4 worm cellular contexts compared by ENCODE assay signal in genomic region chrX:5485284-5485927, ce11.
TF ChIP-seq lines count a peak whose summit lies in the region.

No protein-coding gene starts in this region.

TF ChIP-seq in whole organism, L2 larva, 48 proteins besides CTCF, POLR2A, EP300 and RAD21:
- TF ChIP-seq ztf-4 (tag; optimal IDR thresholded peaks at IDR 0.05; lab: Kevin White, UChicago) (no peak), nhr-129 (tag; optimal IDR thresholded peaks at IDR 0.05; lab: Kevin White, UChicago) (no peak), ceh-82 (tag; optimal IDR thresholded peaks at IDR 0.05; lab: Kevin White, UChicago) (no peak), C34F6.9 (tag; optimal IDR thresholded peaks at IDR 0.05; lab: Kevin White, UChicago) (peak; percentile 18), nhr-21 (tag; optimal IDR thresholded peaks at IDR 0.05; lab: Kevin White, UChicago) (peak; percentile 16), sma-9 (GFP tag; optimal IDR thresholded peaks at IDR 0.05; lab: Kevin White, UChicago) (no peak), sma-9 (tag; optimal IDR thresholded peaks at IDR 0.05; lab: Kevin White, UChicago) (no peak), sem-4 (tag; optimal IDR thresholded peaks at IDR 0.05; lab: Kevin White, UChicago) (no peak), lsy-2 (tag; optimal IDR thresholded peaks at IDR 0.05; lab: Kevin White, UChicago) (peak; percentile 2 to 25), ceh-16 (tag; optimal IDR thresholded peaks at IDR 0.05; lab: Kevin White, UChicago) (no peak)

TF ChIP-seq in whole organism, L4 larva, 104 proteins besides CTCF, POLR2A, EP300 and RAD21 (continues in another document):
- peak; percentile 10; the same call in 1 of the 2 replicates for TF ChIP-seq nhr-41 (GFP tag; IDR thresholded peaks at IDR 0.05; lab: Robert Waterston, UW)
- TF ChIP-seq arid-1 (GFP tag; conservative IDR thresholded peaks at IDR 0.05; lab: Robert Waterston, UW): 0 out of 2 replicates have a peak, but pooled peaks have one; percentile 14
- no peak for TF ChIP-seq lin-15B (tag; optimal IDR thresholded peaks at IDR 0.05; lab: Kevin White, UChicago)
- TF ChIP-seq set-16 (GFP tag; IDR thresholded peaks at IDR 0.05; lab: Robert Waterston, UW): no peak
- TF ChIP-seq Y48G9A.11 (GFP tag; IDR thresholded peaks at IDR 0.05; lab: Robert Waterston, UW): no peak
- TF ChIP-seq nhr-77 (tag; optimal IDR thresholded peaks at IDR 0.05; lab: Kevin White, UChicago): no peak
- TF ChIP-seq lim-7 (GFP tag; IDR thresholded peaks at IDR 0.05; lab: Robert Waterston, UW): peak; percentile 59
- TF ChIP-seq zip-2 (tag; optimal IDR thresholded peaks at IDR 0.05; lab: Kevin White, UChicago): no peak
- TF ChIP-seq hmg-1.1 (GFP tag; IDR thresholded peaks at IDR 0.05; lab: Robert Waterston, UW): 0 out of 2 replicates have a peak, but pooled peaks have one; percentile 8
- 0 out of 2 replicates have a peak, but pooled peaks have one; percentile 36 for TF ChIP-seq vab-7 (GFP tag; IDR thresholded peaks at IDR 0.05; lab: Robert Waterston, UW)
- peak; percentile 57 for TF ChIP-seq mes-2 (tag; optimal IDR thresholded peaks at IDR 0.05; lab: Kevin White, UChicago; ENCODE audit: poor library complexity, severe bottlenecking)
- peak; percentile 2; the same call in 1 of the 2 replicates for TF ChIP-seq ceh-44 (GFP tag; IDR thresholded peaks at IDR 0.05; lab: Robert Waterston, UW)
- TF ChIP-seq F37D6.2 (tag; optimal IDR thresholded peaks at IDR 0.05; lab: Kevin White, UChicago): peak; percentile 16
- TF ChIP-seq nhr-42 (GFP tag; IDR thresholded peaks at IDR 0.05; lab: Robert Waterston, UW): 0 out of 2 replicates have a peak, but pooled peaks have one; percentile 9
- no peak for TF ChIP-seq daf-12 (tag; optimal IDR thresholded peaks at IDR 0.05; lab: Kevin White, UChicago)
- peak; percentile 17 for TF ChIP-seq nhr-102 (tag; optimal IDR thresholded peaks at IDR 0.05; lab: Kevin White, UChicago)
- TF ChIP-seq daf-16 (GFP tag; optimal IDR thresholded peaks at IDR 0.05; lab: Kevin White, UChicago): peak in 1 of 2 experiments; percentile 52
- peak; percentile 21 for TF ChIP-seq daf-16 (tag; optimal IDR thresholded peaks at IDR 0.05; lab: Kevin White, UChicago)
- TF ChIP-seq Y105C5A.15 (GFP tag; IDR thresholded peaks at IDR 0.05; lab: Robert Waterston, UW): no peak
- no peak for TF ChIP-seq skn-1 (tag; optimal IDR thresholded peaks at IDR 0.05; lab: Kevin White, UChicago)
- peak in 1 of 2 experiments; percentile 10 for TF ChIP-seq mdl-1 (tag; optimal IDR thresholded peaks at IDR 0.05; lab: Kevin White, UChicago)
- no peak for TF ChIP-seq R02D3.7 (tag; optimal IDR thresholded peaks at IDR 0.05; lab: Kevin White, UChicago)
- TF ChIP-seq T20F7.1 (GFP tag; optimal IDR thresholded peaks at IDR 0.05; lab: Kevin White, UChicago): peak; percentile 26
- TF ChIP-seq duxl-1 (tag; optimal IDR thresholded peaks at IDR 0.05; lab: Kevin White, UChicago; ENCODE audit: poor library complexity): peak; percentile 29
- no peak for TF ChIP-seq zag-1 (tag; optimal IDR thresholded peaks at IDR 0.05; lab: Kevin White, UChicago)

TF ChIP-seq in whole organism, late embryonic, 69 proteins besides CTCF, POLR2A, EP300 and RAD21:
- TF ChIP-seq C38D4.7 (GFP tag; optimal IDR thresholded peaks at IDR 0.05; lab: Kevin White, UChicago) (peak; percentile 11), T23F11.4 (GFP tag; optimal IDR thresholded peaks at IDR 0.05; lab: Kevin White, UChicago) (no peak), unc-55 (GFP tag; optimal IDR thresholded peaks at IDR 0.05; lab: Kevin White, UChicago) (no peak)

TF ChIP-seq in whole organism, mixed stage, embryonic, 35 proteins besides CTCF, POLR2A, EP300 and RAD21:
- peak; percentile 54 for TF ChIP-seq ceh-83 (GFP tag; optimal IDR thresholded peaks at IDR 0.05; lab: Kevin White, UChicago)
- no peak for TF ChIP-seq ztf-11 (tag; optimal IDR thresholded peaks at IDR 0.05; lab: Kevin White, UChicago)
